Fruit fly (Drosophila melanogaster) whole organism, adult: ENCODE data around the gene CG2964.

Source experiments
- CG33017 ChIP-seq: fragments of 200-800 bp; sonication (Bioruptor generic); optimal IDR thresholded peaks from 2 replicates; lab custom pipeline; 2018; ENCODE audit warnings: missing biosample characterization, mild to moderate bottlenecking, missing genetic modification characterization, moderate library complexity
- CG7045 ChIP-seq: fragments of 200-800 bp; sonication (Bioruptor generic); optimal IDR thresholded peaks from 2 replicates; lab custom pipeline; 2017; ENCODE audit warnings: missing biosample characterization, mild to moderate bottlenecking, missing genetic modification characterization
- CG7101 ChIP-seq: fragments of 200-800 bp; sonication (Bioruptor generic); optimal IDR thresholded peaks from 2 replicates; lab custom pipeline; 2018; ENCODE audit warnings: missing biosample characterization, mild to moderate bottlenecking, missing genetic modification characterization, moderate library complexity
- Clk ChIP-seq: fragments of 200-800 bp; sonication (Bioruptor generic); optimal IDR thresholded peaks from 2 replicates; lab custom pipeline; 2017; ENCODE audit warnings: missing biosample characterization, missing genetic modification characterization
- kay ChIP-seq: fragments of 200-800 bp; sonication (Bioruptor generic); peaks from one replicate; lab custom pipeline; 2016; ENCODE audit warnings: missing biosample characterization, missing genetic modification characterization, borderline replicate concordance
- tj ChIP-seq: fragments of 200-800 bp; sonication (Bioruptor generic); optimal IDR thresholded peaks from 3 replicates; lab custom pipeline; 2017; ENCODE audit warnings: missing biosample characterization, mild to moderate bottlenecking, missing genetic modification characterization, moderate library complexity

- TF ChIP-seq CG33017 (tag; lab: Kevin White, UChicago) = no peak
- TF ChIP-seq tj = no peak
- no peak for TF ChIP-seq CG7101 (tag; lab: Kevin White, UChicago)
- no peak for TF ChIP-seq Clk (GFP tag; lab: Kevin White, UChicago)
- no peak for TF ChIP-seq kay (GFP tag; lab: Kevin White, UChicago)
- no peak for TF ChIP-seq CG7045 (GFP tag; lab: Kevin White, UChicago)
These were observed 39.4 kb downstream of the CG2964 start for dm6 chr2L:2851589-2851988.
